Worm (Caenorhabditis elegans): ENCODE results near the gene Y110A2AL.7.

Y110A2AL.7 gene

DNA sequence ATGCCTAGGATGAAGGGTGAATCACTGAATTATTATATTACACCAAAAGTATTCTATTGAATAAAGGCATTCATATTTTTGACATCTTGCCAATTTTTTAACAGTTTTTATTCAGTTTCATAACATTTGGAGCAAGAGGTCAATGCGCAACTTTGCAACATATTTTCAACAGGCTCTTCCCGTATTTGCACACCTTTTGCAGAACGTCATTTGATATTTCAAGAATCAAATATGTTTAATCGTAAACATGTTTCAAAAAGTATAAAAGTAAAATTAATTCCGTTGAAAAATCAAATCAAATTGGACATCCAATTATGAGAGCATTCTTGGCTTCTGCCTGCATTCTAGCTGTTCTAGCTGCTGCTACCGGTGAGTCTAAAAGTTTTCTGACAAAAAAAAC lies 24.7 kb upstream of the Y110A2AL.7 start, which contains the start of gene Y110A2AL.2:
Gene Y110A2AL.2, plus strand, starts transcription at position 301 of the 400 bp plus-strand sequence.
- TF ChIP-seq nhr-237 (tag; optimal IDR thresholded peaks at IDR 0.05) (no peak), nhr-28 (tag; optimal IDR thresholded peaks at IDR 0.05) (no peak), elt-2 (tag; optimal IDR thresholded peaks at IDR 0.05) (no peak), nhr-12 (tag; optimal IDR thresholded peaks at IDR 0.05) (no peak), ceh-9 (tag; optimal IDR thresholded peaks at IDR 0.05) (no peak), unc-62 (GFP tag; optimal IDR thresholded peaks at IDR 0.05) (no peak), ama-1 (optimal IDR thresholded peaks at IDR 0.05) (no peak), fos-1 (tag; optimal IDR thresholded peaks at IDR 0.05) (no peak), skn-1 (tag; optimal IDR thresholded peaks at IDR 0.05) (no peak), sea-2 (GFP tag; optimal IDR thresholded peaks at IDR 0.05) (no peak), fkh-2 (tag; optimal IDR thresholded peaks at IDR 0.05) (no peak), nhr-77 (tag; optimal IDR thresholded peaks at IDR 0.05) (no peak), ztf-4 (tag; optimal IDR thresholded peaks at IDR 0.05) (no peak)

DNA sequence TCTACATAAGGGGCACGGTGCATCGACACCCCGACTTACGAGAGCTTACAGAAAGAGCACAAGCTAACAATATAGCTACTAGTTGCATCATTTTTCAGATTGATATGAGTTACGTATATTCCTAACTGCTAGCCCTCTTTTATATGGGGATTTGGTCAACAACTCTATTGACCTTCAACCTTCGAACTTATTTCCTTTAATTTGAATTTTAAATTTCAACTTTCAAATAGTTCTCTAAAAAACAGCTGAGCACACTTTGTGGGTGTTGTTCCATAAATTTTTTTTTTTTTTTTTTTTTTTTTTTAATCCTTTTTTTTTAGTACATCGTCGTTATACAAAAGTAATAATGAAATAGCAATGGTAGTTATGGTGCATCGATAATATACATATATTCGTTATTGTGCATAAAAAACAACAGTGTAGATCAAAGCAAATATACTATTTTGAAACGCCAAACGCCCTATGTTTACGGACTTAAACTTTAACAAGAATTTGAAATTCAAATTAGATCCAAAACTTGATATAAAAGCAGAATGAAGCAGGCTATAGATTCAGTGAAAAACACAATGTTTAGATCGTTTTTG lies 23.6 kb upstream of the Y110A2AL.7 start, which contains the start of the genes Y110A2AL.9 and Y110A2AL.3:
Gene Y110A2AL.9, minus strand, starts transcription at position 101 of the 584 bp plus-strand sequence.
Gene Y110A2AL.3, plus strand, starts transcription at position 534 of the 584 bp plus-strand sequence.
- TF ChIP-seq lsy-12 (tag; optimal IDR thresholded peaks at IDR 0.05) (no peak), nhr-76 (tag; optimal IDR thresholded peaks at IDR 0.05) (no peak), lin-15B (tag; optimal IDR thresholded peaks at IDR 0.05) (no peak), ceh-9 (tag; optimal IDR thresholded peaks at IDR 0.05) (no peak)

DNA sequence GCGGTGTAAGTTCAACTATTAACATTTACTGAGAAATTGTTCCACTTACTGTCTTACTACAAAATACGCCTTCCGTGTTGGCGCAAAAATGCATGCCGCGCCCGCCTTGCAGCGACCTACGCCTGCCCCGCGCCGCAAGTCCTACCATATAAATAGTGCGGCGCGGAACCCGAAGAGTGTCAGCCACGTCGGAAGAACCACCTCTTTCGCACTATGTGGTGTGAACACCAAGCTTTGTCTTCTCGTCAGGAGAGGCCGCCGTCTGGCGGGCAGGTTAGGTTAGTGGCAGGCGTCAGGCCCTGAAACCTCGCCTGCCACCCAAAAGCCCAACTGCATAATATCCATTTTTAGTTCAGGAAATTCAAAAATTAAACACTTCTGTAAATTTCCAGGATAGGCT lies 22.4 kb upstream of the Y110A2AL.7 start:
- TF ChIP-seq aly-2 (tag; optimal IDR thresholded peaks at IDR 0.05) (no peak), pqm-1 (tag; optimal IDR thresholded peaks at IDR 0.05) (no peak), nhr-67 (tag; optimal IDR thresholded peaks at IDR 0.05) (no peak), unc-62 (GFP tag; optimal IDR thresholded peaks at IDR 0.05) (no peak), nhr-11 (tag; optimal IDR thresholded peaks at IDR 0.05) (no peak)

DNA sequence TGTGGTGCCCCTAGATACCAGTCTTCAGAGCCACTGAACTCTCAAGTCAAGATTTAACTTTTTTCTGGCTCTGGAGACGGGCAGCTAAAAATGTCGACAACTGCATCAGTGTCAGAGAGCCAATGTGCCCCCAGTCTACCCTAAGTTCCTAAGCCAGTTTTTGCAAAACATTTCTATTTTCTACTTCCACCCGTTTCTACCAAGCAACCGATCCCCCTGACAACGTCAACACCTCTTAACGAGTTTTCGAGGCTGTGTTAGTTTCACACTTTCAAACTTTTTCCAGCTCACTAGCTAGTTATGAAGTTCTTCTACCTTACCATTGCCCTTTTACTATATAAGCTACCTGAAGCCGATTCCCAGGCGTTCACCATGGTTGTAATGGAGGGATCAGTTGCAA lies 21.2 kb upstream of the Y110A2AL.7 start, which contains the start of gene Y110A2AL.5:
Gene Y110A2AL.5, plus strand, starts transcription at position 301 of the 400 bp plus-strand sequence.
- TF ChIP-seq ceh-82 (tag; optimal IDR thresholded peaks at IDR 0.05) (no peak), pha-4 (tag; optimal IDR thresholded peaks at IDR 0.05) (no peak), skn-1 (tag; optimal IDR thresholded peaks at IDR 0.05) (no peak), nhr-43 (tag; optimal IDR thresholded peaks at IDR 0.05; ENCODE audit: poor library complexity, severe bottlenecking) (no peak), sea-2 (GFP tag; optimal IDR thresholded peaks at IDR 0.05) (no peak), egl-5 (tag; optimal IDR thresholded peaks at IDR 0.05) (no peak), nhr-12 (tag; optimal IDR thresholded peaks at IDR 0.05) (no peak), tbx-2 (tag; optimal IDR thresholded peaks at IDR 0.05) (no peak), unc-62 (GFP tag; optimal IDR thresholded peaks at IDR 0.05) (no peak), pqm-1 (tag; optimal IDR thresholded peaks at IDR 0.05) (no peak), snpc-4 (tag; optimal IDR thresholded peaks at IDR 0.05) (no peak)

DNA sequence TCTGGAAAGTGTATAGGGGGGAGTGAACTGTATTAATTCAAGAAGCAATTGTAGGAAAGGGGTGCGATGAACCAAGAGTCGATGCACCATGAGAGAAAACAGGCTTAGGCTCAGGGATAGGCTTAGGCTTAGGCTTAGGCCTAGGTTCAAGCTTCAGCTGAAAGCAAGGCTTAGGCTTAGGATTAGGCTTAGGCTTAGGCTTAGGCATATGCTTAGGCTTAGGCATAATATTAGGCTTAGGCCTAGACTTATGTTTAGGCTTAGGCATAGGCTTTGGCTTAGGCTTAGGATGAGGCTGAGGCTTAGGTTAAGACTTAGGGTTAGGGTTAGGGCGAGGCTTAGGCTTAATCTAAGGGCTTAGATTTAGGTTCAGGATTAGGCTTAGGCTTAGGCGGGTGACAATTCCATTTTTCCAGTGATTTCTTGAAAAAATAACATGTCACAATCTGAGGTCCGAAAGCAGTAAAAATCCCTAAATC lies 19.6 kb upstream of the Y110A2AL.7 start:
- TF ChIP-seq eor-1 (tag; optimal IDR thresholded peaks at IDR 0.05), result no peak
- TF ChIP-seq fkh-10 (GFP tag; optimal IDR thresholded peaks at IDR 0.05), result no peak
- TF ChIP-seq sea-2 (GFP tag; optimal IDR thresholded peaks at IDR 0.05), result no peak
- no peak for TF ChIP-seq skn-1 (tag; optimal IDR thresholded peaks at IDR 0.05)
- no peak for TF ChIP-seq ama-1 (optimal IDR thresholded peaks at IDR 0.05)
- TF ChIP-seq elt-2 (tag; optimal IDR thresholded peaks at IDR 0.05), result no peak
- TF ChIP-seq egl-5 (tag; optimal IDR thresholded peaks at IDR 0.05), result no peak
- no peak for TF ChIP-seq ceh-28 (tag; optimal IDR thresholded peaks at IDR 0.05)
- no peak for TF ChIP-seq nfya-1 (tag; optimal IDR thresholded peaks at IDR 0.05; ENCODE audit: insufficient read depth)
- TF ChIP-seq tbx-2 (tag; optimal IDR thresholded peaks at IDR 0.05), result no peak
- no peak for TF ChIP-seq nhr-237 (tag; optimal IDR thresholded peaks at IDR 0.05)
- no peak for TF ChIP-seq zag-1 (tag; optimal IDR thresholded peaks at IDR 0.05)
- no peak for TF ChIP-seq ceh-16 (tag; optimal IDR thresholded peaks at IDR 0.05)
- TF ChIP-seq mml-1 (tag; optimal IDR thresholded peaks at IDR 0.05), result no peak
- no peak for TF ChIP-seq ceh-82 (tag; optimal IDR thresholded peaks at IDR 0.05)
- no peak for TF ChIP-seq ztf-4 (tag; optimal IDR thresholded peaks at IDR 0.05)
- no peak for TF ChIP-seq ztf-11 (tag; optimal IDR thresholded peaks at IDR 0.05)
- TF ChIP-seq jun-1 (tag; optimal IDR thresholded peaks at IDR 0.05), result no peak

All from whole organism, L3 larva.